Fruit fly (Drosophila melanogaster) whole organism, adult: ENCODE measurements around the gene Fum4.

Experiments used
- CG11617 ChIP-seq: fragments of 200-800 bp; sonication (Bioruptor generic); optimal IDR thresholded peaks from 2 replicates; lab custom pipeline; 2017; ENCODE audit warnings: mild to moderate bottlenecking, missing biosample characterization, missing genetic modification reagents, missing genetic modification characterization
- CG12768 ChIP-seq: fragments of 200-800 bp; sonication (Bioruptor generic); optimal IDR thresholded peaks from 2 replicates; lab custom pipeline; 2017; ENCODE audit warnings: missing biosample characterization, missing genetic modification characterization, mild to moderate bottlenecking, moderate library complexity, missing genetic modification reagents
- CG14711 ChIP-seq: fragments of 200-800 bp; sonication (Bioruptor generic); optimal IDR thresholded peaks from 2 replicates; lab custom pipeline; 2018; ENCODE audit warnings: missing biosample characterization, mild to moderate bottlenecking, missing genetic modification characterization, moderate library complexity
- CG1620 ChIP-seq: fragments of 200-800 bp; sonication (Bioruptor generic); optimal IDR thresholded peaks from 2 replicates; lab custom pipeline; 2016; ENCODE audit warnings: missing biosample characterization, missing genetic modification characterization
- CG33017 ChIP-seq: fragments of 200-800 bp; sonication (Bioruptor generic); optimal IDR thresholded peaks from 2 replicates; lab custom pipeline; 2018; ENCODE audit warnings: missing biosample characterization, mild to moderate bottlenecking, missing genetic modification characterization, moderate library complexity
- CG5204 ChIP-seq: fragments of 200-800 bp; sonication (Bioruptor generic); optimal IDR thresholded peaks from 2 replicates; lab custom pipeline; 2016; ENCODE audit warnings: missing biosample characterization, missing genetic modification characterization
- CG7045 ChIP-seq: fragments of 200-800 bp; sonication (Bioruptor generic); optimal IDR thresholded peaks from 2 replicates; lab custom pipeline; 2017; ENCODE audit warnings: missing biosample characterization, mild to moderate bottlenecking, missing genetic modification characterization
- CG7101 ChIP-seq: fragments of 200-800 bp; sonication (Bioruptor generic); optimal IDR thresholded peaks from 2 replicates; lab custom pipeline; 2018; ENCODE audit warnings: missing biosample characterization, mild to moderate bottlenecking, missing genetic modification characterization, moderate library complexity
- Clk ChIP-seq: fragments of 200-800 bp; sonication (Bioruptor generic); optimal IDR thresholded peaks from 2 replicates; lab custom pipeline; 2017; ENCODE audit warnings: missing biosample characterization, missing genetic modification characterization
- Crg-1 ChIP-seq: fragments of 200-800 bp; sonication (Bioruptor generic); optimal IDR thresholded peaks from 2 replicates; lab custom pipeline; 2016; ENCODE audit warnings: missing biosample characterization, missing genetic modification characterization
- Hr96 ChIP-seq: fragments of 200-800 bp; sonication (Bioruptor generic); optimal IDR thresholded peaks from 2 replicates; lab custom pipeline; 2016; ENCODE audit warnings: missing biosample characterization, missing genetic modification characterization
- Mnt ChIP-seq: fragments of 200-800 bp; sonication (Bioruptor generic); optimal IDR thresholded peaks from 2 replicates; lab custom pipeline; 2016; ENCODE audit warnings: missing biosample characterization, mild to moderate bottlenecking, missing genetic modification characterization
- bab1 ChIP-seq: fragments of 200-800 bp; sonication (Bioruptor generic); optimal IDR thresholded peaks from 3 replicates; lab custom pipeline; 2019; ENCODE audit warnings: missing biosample characterization, mild to moderate bottlenecking, missing genetic modification characterization, moderate library complexity
- cic ChIP-seq: fragments of 200-800 bp; sonication (Bioruptor generic); optimal IDR thresholded peaks from 2 replicates; lab custom pipeline; 2017; ENCODE audit warnings: missing biosample characterization, mild to moderate bottlenecking, missing genetic modification characterization, moderate library complexity
- cnc ChIP-seq, 2 experiments: fragments of >200 bp; optimal IDR thresholded peaks; 2 replicates each; lab custom pipeline; 2017
- kay ChIP-seq: fragments of 200-800 bp; sonication (Bioruptor generic); peaks from one replicate; lab custom pipeline; 2016; ENCODE audit warnings: missing biosample characterization, missing genetic modification characterization, borderline replicate concordance
- ovo ChIP-seq: fragments of 200-800 bp; sonication (Bioruptor generic); optimal IDR thresholded peaks from 2 replicates; lab custom pipeline; 2016; ENCODE audit warnings: missing biosample characterization, missing genetic modification characterization
- pad ChIP-seq: fragments of 200-800 bp; sonication (Bioruptor generic); optimal IDR thresholded peaks from 3 replicates; lab custom pipeline; 2017; ENCODE audit warnings: missing biosample characterization, missing genetic modification characterization, mild to moderate bottlenecking, moderate library complexity, missing genetic modification reagents
- tj ChIP-seq: fragments of 200-800 bp; sonication (Bioruptor generic); optimal IDR thresholded peaks from 3 replicates; lab custom pipeline; 2017; ENCODE audit warnings: missing biosample characterization, mild to moderate bottlenecking, missing genetic modification characterization, moderate library complexity
- toe ChIP-seq: fragments of 200-800 bp; sonication (Bioruptor generic); optimal IDR thresholded peaks from 2 replicates; lab custom pipeline; 2016; ENCODE audit warnings: missing biosample characterization, missing genetic modification characterization

The Fum4 gene

dm6 chr2L:10201743-10202142 is 10.4 kb upstream of the Fum4 start:
- TF ChIP-seq tj (no peak), Mnt (GFP tag; lab: Kevin White, UChicago) (no peak), CG1620 (no peak), ovo (GFP tag; lab: Kevin White, UChicago) (no peak), CG14711 (tag; lab: Kevin White, UChicago) (no peak), Crg-1 (GFP tag; lab: Kevin White, UChicago) (no peak), cnc (optimal IDR thresholded peaks at IDR 0.05; lab: Kevin White, UChicago) (no peak)

DNA sequence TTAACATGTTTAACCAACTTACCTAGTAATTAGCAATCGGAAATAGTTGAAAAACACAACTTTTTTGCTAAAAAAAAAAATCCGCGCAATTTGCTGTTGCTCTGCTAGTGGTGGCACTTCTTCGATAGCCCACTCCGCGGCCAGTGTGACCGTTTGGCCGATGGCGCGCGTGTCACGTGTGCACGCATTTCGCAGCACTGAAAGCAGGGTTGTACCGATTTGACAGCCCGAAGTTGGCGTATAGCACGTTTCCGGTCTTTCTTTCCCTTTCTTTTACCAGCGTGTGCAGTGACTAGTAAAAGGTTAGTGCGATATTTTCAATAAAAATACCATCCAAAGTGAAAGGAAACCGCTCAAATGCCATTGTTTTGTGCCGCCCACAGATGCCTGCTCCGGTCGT is 9.6 kb upstream of the Fum4 start, which contains the start of the genes Ripalpha and RpL7:
Gene Ripalpha, minus strand, starts transcription at position 128 of the 400 bp plus-strand sequence.
Gene RpL7, plus strand, starts transcription at position 158 of the 400 bp plus-strand sequence.
- TF ChIP-seq ovo (GFP tag; lab: Kevin White, UChicago) = peak; percentile 99
- peak; percentile 97 for TF ChIP-seq CG7045
- TF ChIP-seq Clk = peak; percentile 94
- TF ChIP-seq cic (GFP tag; lab: Kevin White, UChicago) = peak; percentile 93
- peak; percentile 94 for TF ChIP-seq bab1 (GFP tag; lab: Kevin White, UChicago)
- peak; percentile 93 for TF ChIP-seq pad (GFP tag; lab: Kevin White, UChicago)
- peak; percentile 96 for TF ChIP-seq CG12768 (GFP tag; lab: Kevin White, UChicago)
- peak; percentile 99 for TF ChIP-seq Mnt (GFP tag; lab: Kevin White, UChicago)
- TF ChIP-seq kay (GFP tag; lab: Kevin White, UChicago) = no peak
- TF ChIP-seq CG5204 (GFP tag; lab: Kevin White, UChicago) = no peak
- no peak for TF ChIP-seq cnc (optimal IDR thresholded peaks at IDR 0.05; lab: Kevin White, UChicago)
- TF ChIP-seq Crg-1 (GFP tag; lab: Kevin White, UChicago) = peak; percentile 99
- TF ChIP-seq toe (GFP tag; lab: Kevin White, UChicago) = peak; percentile 94
- TF ChIP-seq tj = peak; percentile 89
- TF ChIP-seq CG33017 (tag; lab: Kevin White, UChicago) = peak; percentile 90
- TF ChIP-seq CG11617 = peak; percentile 98
- TF ChIP-seq CG14711 (tag; lab: Kevin White, UChicago) = peak; percentile 93
- TF ChIP-seq CG1620 = peak; percentile 99
- no peak for TF ChIP-seq Hr96 (GFP tag; lab: Kevin White, UChicago)
- TF ChIP-seq CG7101 = peak; percentile 98

DNA sequence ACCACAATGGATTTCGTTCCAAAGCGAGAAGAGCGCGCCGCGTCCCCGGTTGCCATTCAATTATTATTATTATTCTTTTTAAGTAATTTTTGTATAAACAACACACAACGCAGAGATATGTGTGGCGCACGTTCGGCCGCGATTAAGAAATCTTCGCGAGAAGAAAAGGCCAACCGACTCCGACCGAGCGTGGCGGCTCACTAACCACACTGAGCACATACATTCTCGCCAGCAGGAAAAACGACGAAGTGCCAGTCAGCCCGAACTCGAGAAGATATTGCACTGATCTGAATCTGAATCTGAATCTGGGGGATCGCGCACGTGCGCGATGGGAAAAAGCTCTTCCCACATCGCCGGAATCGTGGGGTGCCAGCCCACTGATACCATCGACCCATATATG is 7.6 kb upstream of the Fum4 start, which contains the start of gene Sur:
Gene Sur, minus strand, starts transcription at position 207 of the 400 bp plus-strand sequence.
- TF ChIP-seq ovo (GFP tag; lab: Kevin White, UChicago) = no peak
- no peak for TF ChIP-seq CG5204 (GFP tag; lab: Kevin White, UChicago)

DNA sequence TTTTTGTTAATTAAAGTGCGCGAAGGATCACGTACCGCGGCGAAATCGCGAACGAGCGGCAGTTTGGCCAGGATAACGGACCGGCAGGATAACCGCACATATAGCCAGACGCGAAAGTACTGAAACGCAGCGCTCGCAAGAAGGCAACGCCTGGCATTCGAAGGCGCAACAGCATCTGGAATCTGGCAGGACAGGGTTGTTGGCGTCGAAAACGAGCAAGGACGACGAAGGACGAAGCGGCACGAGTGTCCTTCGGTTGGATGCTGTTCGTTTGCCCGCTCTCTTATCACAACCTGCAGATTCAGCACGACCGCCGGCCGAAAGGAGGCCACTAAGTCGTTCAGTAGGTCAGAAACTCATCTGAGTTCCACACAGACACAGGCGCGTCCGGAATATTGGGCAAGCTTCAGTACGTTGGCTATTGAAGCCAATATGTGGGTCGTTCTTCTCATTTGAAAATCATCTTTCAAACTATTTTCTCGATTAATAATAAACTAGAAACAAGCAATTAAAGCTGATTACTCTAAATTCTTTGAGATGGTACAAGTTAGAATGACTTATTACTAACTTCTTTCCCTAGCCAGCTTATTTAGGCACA is 11.0 kb downstream of the Fum4 start, which contains the start of gene CG44153:
Gene CG44153, minus strand, starts transcription at position 75 of the 598 bp plus-strand sequence.
- TF ChIP-seq Crg-1 (GFP tag; lab: Kevin White, UChicago) (no peak), CG5204 (GFP tag; lab: Kevin White, UChicago) (no peak), CG7045 (no peak), CG1620 (no peak), ovo (GFP tag; lab: Kevin White, UChicago) (no peak), CG33017 (tag; lab: Kevin White, UChicago) (no peak), Mnt (GFP tag; lab: Kevin White, UChicago) (no peak), cnc (optimal IDR thresholded peaks at IDR 0.05; lab: Kevin White, UChicago) (no peak), Hr96 (GFP tag; lab: Kevin White, UChicago) (no peak), bab1 (GFP tag; lab: Kevin White, UChicago) (no peak), kay (GFP tag; lab: Kevin White, UChicago) (no peak), CG7101 (no peak), cic (GFP tag; lab: Kevin White, UChicago) (no peak)

DNA sequence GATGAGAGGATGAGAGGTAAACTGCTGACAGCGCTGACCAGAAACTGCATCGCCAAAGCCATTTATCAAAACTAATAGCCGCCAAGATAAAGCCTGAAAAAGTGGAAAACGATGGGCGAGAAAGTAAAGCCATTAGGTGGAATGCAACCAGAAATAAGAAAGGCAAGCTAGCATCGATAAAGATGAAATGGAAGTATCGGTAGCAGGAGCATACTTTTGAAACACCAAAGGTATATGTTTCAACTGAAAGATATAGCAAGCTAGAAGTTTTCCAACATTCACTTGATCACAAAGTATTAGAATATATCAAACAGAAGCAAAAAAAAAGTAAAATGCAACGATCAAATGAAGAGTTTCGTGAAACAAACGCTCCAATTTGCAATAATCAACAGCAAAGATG is 18.9 kb downstream of the Fum4 start, which contains the start of gene CG13137:
Gene CG13137, plus strand, starts transcription at position 301 of the 400 bp plus-strand sequence.
- TF ChIP-seq CG12768 (GFP tag; lab: Kevin White, UChicago) = no peak
- no peak for TF ChIP-seq pad (GFP tag; lab: Kevin White, UChicago)
- no peak for TF ChIP-seq CG14711 (tag; lab: Kevin White, UChicago)
- TF ChIP-seq Clk = no peak
- TF ChIP-seq Crg-1 (GFP tag; lab: Kevin White, UChicago) = no peak
- TF ChIP-seq kay (GFP tag; lab: Kevin White, UChicago) = no peak
- no peak for TF ChIP-seq cnc (optimal IDR thresholded peaks at IDR 0.05; lab: Kevin White, UChicago)
- TF ChIP-seq toe (GFP tag; lab: Kevin White, UChicago) = no peak
- TF ChIP-seq CG7045 = no peak

dm6 chr2L:10154395-10154794 is 36.9 kb downstream of the Fum4 start:
- no peak for TF ChIP-seq kay (GFP tag; lab: Kevin White, UChicago)
- no peak for TF ChIP-seq Clk
- TF ChIP-seq Hr96 (GFP tag; lab: Kevin White, UChicago) = no peak
- TF ChIP-seq toe (GFP tag; lab: Kevin White, UChicago) = no peak
- TF ChIP-seq CG11617 = no peak
- no peak for TF ChIP-seq CG7101
- TF ChIP-seq pad (GFP tag; lab: Kevin White, UChicago) = no peak
- TF ChIP-seq Crg-1 (GFP tag; lab: Kevin White, UChicago) = no peak
- TF ChIP-seq ovo (GFP tag; lab: Kevin White, UChicago) = no peak
- no peak for TF ChIP-seq cnc (optimal IDR thresholded peaks at IDR 0.05; lab: Kevin White, UChicago)
- no peak for TF ChIP-seq cic (GFP tag; lab: Kevin White, UChicago)
- no peak for TF ChIP-seq Mnt (GFP tag; lab: Kevin White, UChicago)
- TF ChIP-seq tj = no peak
- no peak for TF ChIP-seq CG14711 (tag; lab: Kevin White, UChicago)
- no peak for TF ChIP-seq CG1620
- TF ChIP-seq CG12768 (GFP tag; lab: Kevin White, UChicago) = no peak
- no peak for TF ChIP-seq bab1 (GFP tag; lab: Kevin White, UChicago)
